Worm (Caenorhabditis elegans) whole organism, early embryonic: ENCODE results near the gene dyf-6.
A peak's percentile ranks its signal among the peaks of the same experiment; 100 is the strongest.

Experiments used
- B0310.2 ChIP-seq: sonication (generic microtip); optimal IDR thresholded peaks from 2 replicates; lab custom pipeline; 2016; ENCODE audit warnings: mild to moderate bottlenecking, missing genetic modification characterization, missing compliant biosample characterization
- F13C5.2 ChIP-seq: sonication (generic microtip); optimal IDR thresholded peaks from 2 replicates; lab custom pipeline; 2017; ENCODE audit warnings: mild to moderate bottlenecking, missing genetic modification characterization, inconsistent platforms, missing compliant biosample characterization
- aly-1 ChIP-seq: sonication (generic microtip); optimal IDR thresholded peaks from 2 replicates; lab custom pipeline; 2016; ENCODE audit warnings: missing genetic modification characterization, missing compliant biosample characterization
- ama-1 ChIP-seq: fragments of 150-350 bp; optimal IDR thresholded peaks from 2 replicates; lab custom pipeline; 2014
- ceh-13 ChIP-seq: fragments of 200-800 bp; sonication (Bioruptor generic); optimal IDR thresholded peaks from 2 replicates; lab custom pipeline; 2018; ENCODE audit warnings: mild to moderate bottlenecking, missing genetic modification characterization, missing compliant biosample characterization
- ceh-36 ChIP-seq: sonication (generic microtip); optimal IDR thresholded peaks from 2 replicates; lab custom pipeline; 2016; ENCODE audit warnings: missing genetic modification characterization, inconsistent platforms, missing compliant biosample characterization
- ets-7 ChIP-seq: sonication (generic microtip); optimal IDR thresholded peaks from 2 replicates; lab custom pipeline; 2016; ENCODE audit warnings: missing genotype, missing genetic modification characterization, missing compliant biosample characterization
- flt-1 ChIP-seq: fragments of 200-800 bp; sonication (Bioruptor generic); IDR thresholded peaks from 2 replicates; pipeline ENCODE4 v1.3.6; 2022; ENCODE audit warnings: missing genetic modification characterization, missing compliant biosample characterization
- hmbx-1 ChIP-seq: sonication (generic microtip); optimal IDR thresholded peaks from 2 replicates; lab custom pipeline; 2016; ENCODE audit warnings: mild to moderate bottlenecking, missing genetic modification characterization, missing compliant biosample characterization
- hmg-4 ChIP-seq: fragments of 200-800 bp; sonication (Bioruptor generic); optimal IDR thresholded peaks from 2 replicates; lab custom pipeline; 2018; ENCODE audit warnings: mild to moderate bottlenecking, missing genetic modification characterization, missing compliant biosample characterization
- hnd-1 ChIP-seq: sonication (generic microtip); optimal IDR thresholded peaks from 2 replicates; lab custom pipeline; 2016; ENCODE audit warnings: missing genetic modification characterization, missing compliant biosample characterization
- pes-1 ChIP-seq: fragments of 200-800 bp; sonication (Bioruptor generic); IDR thresholded peaks from 2 replicates; pipeline ENCODE4 v1.3.6; 2022; ENCODE audit warnings: missing genetic modification reagents, missing genetic modification characterization, missing compliant biosample characterization
- scrt-1 ChIP-seq: fragments of 200-800 bp; sonication (Bioruptor generic); IDR thresholded peaks from 2 replicates; pipeline ENCODE4 v1.3.6; 2022; ENCODE audit warnings: missing genetic modification characterization, missing compliant biosample characterization
- sea-1 ChIP-seq: fragments of 200-800 bp; sonication (Bioruptor generic); conservative IDR thresholded peaks from 2 replicates; pipeline ENCODE4 v1.3.6; 2022; ENCODE audit warnings: missing genetic modification characterization, missing compliant biosample characterization
- tbx-11 ChIP-seq: fragments of 200-800 bp; sonication (Bioruptor generic); IDR thresholded peaks from 2 replicates; pipeline ENCODE4 v1.3.6; 2022; ENCODE audit warnings: missing genetic modification characterization, missing compliant biosample characterization
- tbx-37 ChIP-seq: fragments of 200-800 bp; sonication (Bioruptor generic); conservative IDR thresholded peaks from 2 replicates; pipeline ENCODE4 v1.3.6; 2022; ENCODE audit warnings: missing genetic modification reagents, missing genetic modification characterization, missing compliant biosample characterization
- tra-4 ChIP-seq: sonication (generic microtip); optimal IDR thresholded peaks from 2 replicates; lab custom pipeline; 2017; ENCODE audit warnings: missing genetic modification characterization, missing compliant biosample characterization

The dyf-6 gene

DNA sequence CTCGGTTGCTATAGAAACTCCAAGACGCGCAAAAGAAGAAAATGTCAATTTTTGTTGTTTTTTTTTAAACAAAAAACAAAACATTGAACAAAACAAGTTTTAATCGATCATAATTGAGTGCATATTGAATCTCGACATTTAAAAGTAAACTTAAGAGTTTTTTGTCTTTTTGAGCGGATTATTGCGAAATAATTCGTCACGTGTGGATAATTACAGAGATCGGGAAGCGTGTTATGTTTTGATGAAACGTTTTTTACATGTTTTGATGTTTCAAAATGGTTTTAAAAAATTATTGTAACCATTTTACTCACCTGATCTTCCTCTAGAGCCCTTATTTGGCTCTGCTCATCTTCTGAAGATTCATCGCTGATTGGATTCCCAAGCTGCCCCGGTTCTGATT lies 307 bp downstream of the dyf-6 start:
- TF ChIP-seq tbx-11 (GFP tag; lab: Robert Waterston, UW): no peak
- no peak for TF ChIP-seq ceh-13 (GFP tag; lab: Kevin White, UChicago)
- TF ChIP-seq tra-4 (tag; lab: Kevin White, UChicago): no peak
- TF ChIP-seq F13C5.2 (tag; lab: Kevin White, UChicago): no peak
- TF ChIP-seq aly-1 (tag; lab: Kevin White, UChicago): no peak
- TF ChIP-seq hmbx-1 (tag; lab: Kevin White, UChicago): no peak
- TF ChIP-seq hmg-4 (GFP tag; lab: Kevin White, UChicago): no peak
- TF ChIP-seq ama-1: no peak
- no peak for TF ChIP-seq pes-1
- no peak for TF ChIP-seq hnd-1
- TF ChIP-seq ets-7 (tag; lab: Kevin White, UChicago): no peak
- no peak for TF ChIP-seq B0310.2
- no peak for TF ChIP-seq tbx-37 (GFP tag; lab: Robert Waterston, UW)
- TF ChIP-seq flt-1 (GFP tag; lab: Robert Waterston, UW): no peak
- TF ChIP-seq sea-1: no peak
- TF ChIP-seq ceh-36: no peak
- no peak for TF ChIP-seq scrt-1 (GFP tag; lab: Robert Waterston, UW)

DNA sequence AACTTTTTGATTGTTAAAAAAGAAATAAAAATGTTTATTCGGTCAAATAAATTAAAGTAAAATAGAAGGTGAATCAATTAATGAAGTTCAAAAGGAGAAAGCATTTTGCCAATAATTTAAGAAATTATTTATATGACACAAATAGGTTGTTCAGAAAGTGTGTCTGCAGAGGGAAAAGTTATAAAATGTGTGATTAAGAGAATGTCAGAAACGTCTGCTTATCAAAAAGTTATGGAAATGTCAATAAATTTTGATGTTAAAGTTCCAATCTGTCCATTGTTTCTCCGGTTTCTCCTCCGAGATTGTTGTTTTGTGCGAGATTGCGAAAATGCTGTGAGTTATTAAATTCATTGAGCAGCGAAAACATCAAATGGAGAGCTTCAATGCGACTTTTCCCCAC lies 6.6 kb downstream of the dyf-6 start, which contains the start of gene rme-4:
TSS of gene rme-4 (minus strand) at position 168 of the 400 bp plus-strand sequence.
- TF ChIP-seq tbx-11 (GFP tag; lab: Robert Waterston, UW) (no peak), ceh-36 (no peak), ceh-13 (GFP tag; lab: Kevin White, UChicago) (no peak), F13C5.2 (tag; lab: Kevin White, UChicago) (no peak), hnd-1 (no peak), ets-7 (tag; lab: Kevin White, UChicago) (no peak), flt-1 (GFP tag; lab: Robert Waterston, UW) (no peak), tra-4 (tag; lab: Kevin White, UChicago) (no peak), pes-1 (no peak), B0310.2 (no peak), ama-1 (no peak), hmg-4 (GFP tag; lab: Kevin White, UChicago) (no peak), tbx-37 (GFP tag; lab: Robert Waterston, UW) (no peak)

DNA sequence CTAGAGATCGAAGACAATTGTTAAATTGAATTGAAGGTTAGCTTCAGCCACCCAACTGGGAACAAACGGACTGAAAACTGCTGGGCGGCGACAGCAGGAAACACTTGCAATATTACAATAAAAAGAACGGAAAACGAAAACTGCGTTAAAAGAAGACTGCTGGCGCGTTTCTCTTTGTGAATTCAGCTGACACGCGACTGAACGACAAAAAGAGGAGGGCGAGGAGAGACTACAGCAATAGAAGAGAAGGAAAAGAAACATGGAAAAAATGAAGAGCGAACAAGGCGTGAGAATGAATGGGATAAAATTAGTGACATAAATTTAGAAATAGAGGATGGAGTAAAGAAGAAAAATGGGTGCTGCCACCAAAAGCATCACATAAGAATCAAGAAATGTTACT lies 8.6 kb downstream of the dyf-6 start:
- TF ChIP-seq scrt-1 (GFP tag; lab: Robert Waterston, UW) (no peak), sea-1 (no peak), hmbx-1 (tag; lab: Kevin White, UChicago) (no peak), ama-1 (no peak), flt-1 (GFP tag; lab: Robert Waterston, UW) (0 out of 2 replicates have a peak, but pooled peaks have one; percentile 26), tbx-11 (GFP tag; lab: Robert Waterston, UW) (no peak)

DNA sequence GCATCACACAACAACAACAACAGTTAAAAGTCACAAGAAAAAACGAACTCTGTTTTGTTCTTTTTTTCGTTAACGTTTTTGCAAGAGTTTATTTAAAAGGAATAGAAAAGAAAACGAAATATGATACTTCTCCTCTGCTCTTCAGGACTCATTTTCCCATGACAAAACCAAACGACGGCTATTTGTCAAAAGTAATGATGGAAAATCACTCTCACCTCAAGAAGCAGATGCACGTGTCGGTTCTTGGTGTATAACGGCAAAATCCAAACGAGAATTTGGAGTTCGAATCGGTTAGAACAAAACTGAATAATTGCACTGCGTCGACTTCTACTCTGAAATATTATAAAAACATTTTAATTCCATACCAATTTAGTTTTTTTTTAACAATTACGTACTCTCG lies 9.3 kb downstream of the dyf-6 start:
- TF ChIP-seq sea-1 (no peak), pes-1 (no peak), hmg-4 (GFP tag; lab: Kevin White, UChicago) (no peak), hnd-1 (no peak), B0310.2 (no peak), F13C5.2 (tag; lab: Kevin White, UChicago) (no peak), scrt-1 (GFP tag; lab: Robert Waterston, UW) (no peak), aly-1 (tag; lab: Kevin White, UChicago) (no peak), tra-4 (tag; lab: Kevin White, UChicago) (no peak), tbx-11 (GFP tag; lab: Robert Waterston, UW) (no peak), ceh-13 (GFP tag; lab: Kevin White, UChicago) (no peak), tbx-37 (GFP tag; lab: Robert Waterston, UW) (no peak), ceh-36 (no peak)

DNA sequence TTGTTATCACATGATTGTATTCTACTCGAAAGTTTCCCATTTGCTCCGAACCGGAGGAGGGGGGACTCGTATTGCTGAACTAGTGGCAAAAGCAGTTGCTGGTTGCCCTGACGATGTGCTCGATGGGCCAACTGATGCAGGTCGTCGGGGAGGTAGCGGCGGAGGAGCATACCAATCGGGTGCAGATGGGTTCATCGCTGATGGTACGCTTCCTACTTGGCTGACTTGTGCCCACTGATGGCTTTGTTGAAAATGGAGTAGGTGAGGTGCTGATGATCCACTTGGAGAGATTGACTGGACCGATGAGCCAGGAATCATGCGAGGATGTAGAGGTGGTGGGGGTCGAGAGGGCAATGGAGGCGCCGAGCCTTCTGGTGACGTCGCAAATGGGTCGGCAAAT lies 12.7 kb downstream of the dyf-6 start:
- TF ChIP-seq F13C5.2 (tag; lab: Kevin White, UChicago) (no peak), hmg-4 (GFP tag; lab: Kevin White, UChicago) (peak; percentile 16), aly-1 (tag; lab: Kevin White, UChicago) (peak; percentile 4), sea-1 (no peak)

DNA sequence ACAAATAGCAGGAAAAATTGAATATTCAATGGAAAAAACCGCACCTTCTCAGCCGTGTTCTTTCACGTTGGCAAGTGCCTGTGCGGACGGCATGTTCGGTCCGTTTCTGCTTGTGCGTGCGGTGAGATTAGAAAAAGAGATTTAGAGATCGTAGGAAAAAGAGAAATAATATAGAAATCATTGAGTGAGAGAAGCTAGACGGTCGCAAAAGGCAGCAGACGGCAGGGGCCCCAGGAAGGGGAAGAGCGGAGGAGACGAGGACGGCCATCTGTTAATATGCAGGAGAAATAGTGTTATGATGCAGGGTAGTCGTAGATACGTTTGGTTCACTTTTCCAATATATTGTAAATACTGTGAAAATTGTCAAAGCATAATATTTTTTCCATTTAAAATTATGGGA lies 13.8 kb downstream of the dyf-6 start, which contains the start of gene Y49A10A.2:
TSS of gene Y49A10A.2 (minus strand) at position 109 of the 400 bp plus-strand sequence.
- TF ChIP-seq tbx-11 (GFP tag; lab: Robert Waterston, UW) (no peak), F13C5.2 (tag; lab: Kevin White, UChicago) (peak; percentile 13), tbx-37 (GFP tag; lab: Robert Waterston, UW) (0 out of 2 replicates have a peak, but pooled peaks have one; percentile 20), pes-1 (no peak), B0310.2 (no peak), ets-7 (tag; lab: Kevin White, UChicago) (no peak), ceh-13 (GFP tag; lab: Kevin White, UChicago) (no peak), flt-1 (GFP tag; lab: Robert Waterston, UW) (peak; percentile 17; the same call in 1 of the 2 replicates), ceh-36 (no peak), hmg-4 (GFP tag; lab: Kevin White, UChicago) (peak; percentile 73), sea-1 (peak; percentile 61; the same call in 1 of the 2 replicates), scrt-1 (GFP tag; lab: Robert Waterston, UW) (no peak)

DNA sequence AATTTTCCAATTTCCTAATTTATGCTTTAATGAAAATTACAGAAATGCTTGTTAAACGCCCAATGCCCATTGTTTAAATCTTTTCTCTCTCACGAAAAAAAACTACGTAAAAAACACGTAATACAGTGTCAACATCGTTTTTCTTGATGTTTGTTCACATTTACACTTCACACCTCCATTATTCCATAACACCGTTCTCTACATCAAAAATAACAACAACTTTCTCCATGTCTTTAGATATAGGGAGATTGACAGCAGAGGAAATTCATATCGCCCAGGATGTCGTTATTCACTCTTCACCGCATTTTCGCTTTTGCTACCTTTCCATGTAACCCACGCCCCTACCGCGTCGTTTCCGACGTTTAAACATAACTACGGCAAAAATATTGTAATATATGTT lies 28.2 kb downstream of the dyf-6 start, which contains the start of gene efhc-1:
TSS of gene efhc-1 (plus strand) at position 301 of the 400 bp plus-strand sequence.
- no peak for TF ChIP-seq tra-4 (tag; lab: Kevin White, UChicago)
- TF ChIP-seq ets-7 (tag; lab: Kevin White, UChicago): no peak
- no peak for TF ChIP-seq pes-1
- TF ChIP-seq ama-1: no peak
- TF ChIP-seq scrt-1 (GFP tag; lab: Robert Waterston, UW): no peak
- no peak for TF ChIP-seq tbx-11 (GFP tag; lab: Robert Waterston, UW)
- no peak for TF ChIP-seq ceh-36
- no peak for TF ChIP-seq hmbx-1 (tag; lab: Kevin White, UChicago)
- TF ChIP-seq B0310.2: no peak
- no peak for TF ChIP-seq aly-1 (tag; lab: Kevin White, UChicago)
- TF ChIP-seq sea-1: no peak
- no peak for TF ChIP-seq hmg-4 (GFP tag; lab: Kevin White, UChicago)
- TF ChIP-seq F13C5.2 (tag; lab: Kevin White, UChicago): no peak
- no peak for TF ChIP-seq hnd-1
